Worm (Caenorhabditis elegans) whole organism, L3 larva: Measurements from ENCODE around the gene T06E4.7.

ENCODE experiments used
- R02D3.7 ChIP-seq: fragments of 150-350 bp; optimal IDR thresholded peaks from 2 replicates; lab custom pipeline; 2014; ENCODE audit warnings: missing biosample characterization, missing genetic modification characterization
- aly-2 ChIP-seq: fragments of 150-350 bp; optimal IDR thresholded peaks from 2 replicates; lab custom pipeline; 2014; ENCODE audit warnings: missing biosample characterization, missing genetic modification characterization
- ama-1 ChIP-seq: fragments of 150-350 bp; optimal IDR thresholded peaks from 2 replicates; lab custom pipeline; 2018
- ceh-16 ChIP-seq: sonication (generic microtip); optimal IDR thresholded peaks from 2 replicates; lab custom pipeline; 2017; ENCODE audit warnings: missing biosample characterization, missing genetic modification characterization
- ceh-82 ChIP-seq: fragments of 150-350 bp; optimal IDR thresholded peaks from 2 replicates; lab custom pipeline; 2014; ENCODE audit warnings: missing biosample characterization, missing genetic modification characterization
- daf-12 ChIP-seq: fragments of 150-350 bp; optimal IDR thresholded peaks from 2 replicates; lab custom pipeline; 2014; ENCODE audit warnings: missing biosample characterization, missing genetic modification reagents, missing genetic modification characterization
- egl-5 ChIP-seq: fragments of 150-350 bp; optimal IDR thresholded peaks from 2 replicates; lab custom pipeline; 2017; ENCODE audit warnings: missing biosample characterization, missing genetic modification reagents, missing genetic modification characterization, inconsistent platforms
- elt-1 ChIP-seq: fragments of 150-350 bp; optimal IDR thresholded peaks from 2 replicates; lab custom pipeline; 2014; ENCODE audit warnings: missing biosample characterization, missing genetic modification characterization
- elt-2 ChIP-seq: sonication (generic microtip); optimal IDR thresholded peaks from 2 replicates; lab custom pipeline; 2016; ENCODE audit warnings: missing genetic modification reagents, mild to moderate bottlenecking, missing genetic modification characterization, missing compliant biosample characterization
- elt-3 ChIP-seq, 3 experiments: fragments of 150-350 bp in 1 of 3; sonication (generic microtip) in 2 of 3; optimal IDR thresholded peaks; 2 replicates in 2 of 3; 4 replicates in 1 of 3; lab custom pipeline; 2014 to 2017; ENCODE audit warnings: missing biosample characterization in 3 of 3, missing genetic modification characterization in 3 of 3
- eor-1 ChIP-seq, 2 experiments: fragments of 150-350 bp; optimal IDR thresholded peaks; 2 replicates each; lab custom pipeline; 2014 to 2018; ENCODE audit warnings: missing biosample characterization in 2 of 2, missing genetic modification characterization in 2 of 2
- fkh-10 ChIP-seq: sonication (generic microtip); optimal IDR thresholded peaks from 2 replicates; lab custom pipeline; 2017; ENCODE audit warnings: missing biosample characterization, missing genetic modification reagents, missing genetic modification characterization
- fkh-2 ChIP-seq: fragments of 150-350 bp; optimal IDR thresholded peaks from 2 replicates; lab custom pipeline; 2014; ENCODE audit warnings: missing biosample characterization, missing genetic modification reagents, missing genetic modification characterization
- hmg-11 ChIP-seq: sonication (generic microtip); optimal IDR thresholded peaks from 2 replicates; lab custom pipeline; 2016; ENCODE audit warnings: missing genetic modification characterization, missing compliant biosample characterization
- jun-1 ChIP-seq: fragments of 150-350 bp; optimal IDR thresholded peaks from 2 replicates; lab custom pipeline; 2014; ENCODE audit warnings: missing biosample characterization, missing genetic modification reagents, missing genetic modification characterization
- lin-15B ChIP-seq: fragments of 150-350 bp; optimal IDR thresholded peaks from 2 replicates; lab custom pipeline; 2014; ENCODE audit warnings: missing biosample characterization, missing genetic modification characterization
- lin-39 ChIP-seq: fragments of 150-350 bp; optimal IDR thresholded peaks from 2 replicates; lab custom pipeline; 2018; ENCODE audit warnings: missing biosample characterization, missing genetic modification reagents, missing genetic modification characterization
- lsy-12 ChIP-seq: sonication (generic microtip); optimal IDR thresholded peaks from 2 replicates; lab custom pipeline; 2016; ENCODE audit warnings: mild to moderate bottlenecking, missing genetic modification characterization, missing compliant biosample characterization
- mdl-1 ChIP-seq: fragments of 150-350 bp; optimal IDR thresholded peaks from 2 replicates; lab custom pipeline; 2014; ENCODE audit warnings: missing biosample characterization, missing genetic modification characterization
- mml-1 ChIP-seq: fragments of 150-350 bp; sonication (generic microtip); optimal IDR thresholded peaks from 3 replicates; lab custom pipeline; 2014; ENCODE audit warnings: missing biosample characterization, missing genetic modification characterization
- nfya-1 ChIP-seq: sonication (generic microtip); optimal IDR thresholded peaks from 2 replicates; lab custom pipeline; 2017; ENCODE audit warnings: missing genetic modification characterization, mild to moderate bottlenecking, missing compliant biosample characterization, antibody characterized with exemption, moderate library complexity; ENCODE audit not compliant: insufficient read depth
- nhr-11 ChIP-seq: fragments of 150-350 bp; optimal IDR thresholded peaks from 2 replicates; lab custom pipeline; 2014; ENCODE audit warnings: missing biosample characterization, missing genetic modification characterization
- nhr-12 ChIP-seq: fragments of 150-350 bp; optimal IDR thresholded peaks from 2 replicates; lab custom pipeline; 2014; ENCODE audit warnings: missing biosample characterization, missing genetic modification characterization
- nhr-23 ChIP-seq: fragments of 150-350 bp; optimal IDR thresholded peaks from 2 replicates; lab custom pipeline; 2014; ENCODE audit warnings: missing biosample characterization, missing genetic modification reagents, missing genetic modification characterization
- nhr-237 ChIP-seq: fragments of 150-350 bp; optimal IDR thresholded peaks from 2 replicates; lab custom pipeline; 2014; ENCODE audit warnings: missing biosample characterization, missing genetic modification characterization
- nhr-25 ChIP-seq: sonication (generic microtip); optimal IDR thresholded peaks from 2 replicates; lab custom pipeline; 2017; ENCODE audit warnings: missing biosample characterization, missing genetic modification characterization
- nhr-43 ChIP-seq: sonication (generic microtip); optimal IDR thresholded peaks from 2 replicates; lab custom pipeline; 2016; ENCODE audit warnings: mild to moderate bottlenecking, missing genetic modification characterization, missing compliant biosample characterization; ENCODE audit not compliant: poor library complexity, severe bottlenecking
- nhr-76 ChIP-seq: fragments of 150-350 bp; sonication (generic microtip); optimal IDR thresholded peaks from 5 replicates; lab custom pipeline; 2014; ENCODE audit warnings: missing biosample characterization, missing genetic modification characterization
- nhr-77 ChIP-seq: fragments of 150-350 bp; optimal IDR thresholded peaks from 2 replicates; lab custom pipeline; 2014; ENCODE audit warnings: missing biosample characterization, missing genetic modification characterization
- pha-4 ChIP-seq: fragments of 150-350 bp; optimal IDR thresholded peaks from 2 replicates; lab custom pipeline; 2014; ENCODE audit warnings: missing biosample characterization, missing genetic modification reagents, missing genetic modification characterization
- pqm-1 ChIP-seq: fragments of 150-350 bp; optimal IDR thresholded peaks from 2 replicates; lab custom pipeline; 2017; ENCODE audit warnings: missing biosample characterization, missing genetic modification characterization, inconsistent platforms
- sea-2 ChIP-seq: fragments of 150-350 bp; sonication (generic microtip); optimal IDR thresholded peaks from 4 replicates; lab custom pipeline; 2014; ENCODE audit warnings: missing biosample characterization, missing genetic modification reagents, missing genetic modification characterization
- skn-1 ChIP-seq: fragments of 150-350 bp; optimal IDR thresholded peaks from 2 replicates; lab custom pipeline; 2014; ENCODE audit warnings: missing biosample characterization, missing genetic modification characterization
- snpc-4 ChIP-seq: fragments of 150-350 bp; optimal IDR thresholded peaks from 2 replicates; lab custom pipeline; 2014; ENCODE audit warnings: missing biosample characterization, missing genetic modification characterization
- tbx-2 ChIP-seq: sonication (generic microtip); optimal IDR thresholded peaks from 2 replicates; lab custom pipeline; 2016; ENCODE audit warnings: mild to moderate bottlenecking, missing genetic modification characterization, missing compliant biosample characterization
- unc-39 ChIP-seq: sonication (generic microtip); optimal IDR thresholded peaks from 4 replicates; lab custom pipeline; 2017; ENCODE audit warnings: missing biosample characterization, missing genetic modification characterization
- unc-62 ChIP-seq: fragments of 150-350 bp; sonication (generic microtip); optimal IDR thresholded peaks from 4 replicates; lab custom pipeline; 2014; ENCODE audit warnings: missing biosample characterization, missing genetic modification reagents, missing genetic modification characterization
- zag-1 ChIP-seq: fragments of 150-350 bp; optimal IDR thresholded peaks from 2 replicates; lab custom pipeline; 2014; ENCODE audit warnings: missing biosample characterization, missing genetic modification characterization

T06E4.7 gene

ce11 chrV:9654154-9654805 lies 28.1 kb downstream of the T06E4.7 start, which contains the start of gene cyp-29A4:
Gene cyp-29A4, plus strand, starts transcription at chrV:9654755.
- TF ChIP-seq nhr-76 (tag; lab: Kevin White, UChicago) (no peak), unc-62 (GFP tag; lab: Kevin White, UChicago) (no peak), unc-39 (no peak), ceh-82 (tag; lab: Kevin White, UChicago) (no peak), nhr-11 (tag; lab: Kevin White, UChicago) (no peak), skn-1 (tag; lab: Kevin White, UChicago) (no peak), egl-5 (tag; lab: Kevin White, UChicago) (no peak), tbx-2 (tag; lab: Kevin White, UChicago) (no peak), hmg-11 (tag; lab: Kevin White, UChicago) (no peak), elt-3 (tag; optimal IDR thresholded peaks at IDR 0.05; lab: Kevin White, UChicago) (peak; percentile 28 to 93 (median 71)), mdl-1 (tag; lab: Kevin White, UChicago) (no peak), snpc-4 (tag; lab: Kevin White, UChicago) (no peak), lin-15B (tag; lab: Kevin White, UChicago) (no peak), nhr-43 (tag; lab: Kevin White, UChicago) (peak; percentile 74), nhr-12 (tag; lab: Kevin White, UChicago) (no peak), elt-1 (tag; lab: Kevin White, UChicago) (no peak), nhr-23 (tag; lab: Kevin White, UChicago) (peak; percentile 73), mml-1 (tag; lab: Kevin White, UChicago) (no peak)

ce11 chrV:9661514-9661913 lies 35.3 kb downstream of the T06E4.7 start, which contains the start of gene pitr-4:
Gene pitr-4, minus strand, starts transcription at chrV:9661614.
- no peak for TF ChIP-seq pqm-1 (tag; lab: Kevin White, UChicago)
- no peak for TF ChIP-seq eor-1 (tag; optimal IDR thresholded peaks at IDR 0.05; lab: Kevin White, UChicago)
- TF ChIP-seq ceh-16, result no peak
- TF ChIP-seq egl-5 (tag; lab: Kevin White, UChicago), result no peak
- TF ChIP-seq unc-62 (GFP tag; lab: Kevin White, UChicago), result no peak
- TF ChIP-seq lin-39 (tag; lab: Kevin White, UChicago), result no peak
- TF ChIP-seq nhr-25 (tag; lab: Kevin White, UChicago), result no peak
- TF ChIP-seq aly-2 (tag; lab: Kevin White, UChicago), result no peak
- no peak for TF ChIP-seq nfya-1 (tag; lab: Kevin White, UChicago)
- no peak for TF ChIP-seq pha-4
- TF ChIP-seq lin-15B (tag; lab: Kevin White, UChicago), result no peak
- TF ChIP-seq nhr-23 (tag; lab: Kevin White, UChicago), result no peak
- no peak for TF ChIP-seq nhr-12 (tag; lab: Kevin White, UChicago)
- no peak for TF ChIP-seq ama-1 (lab: Kevin White, UChicago)
- TF ChIP-seq elt-2, result no peak
- no peak for TF ChIP-seq fkh-2
- TF ChIP-seq jun-1 (tag; lab: Kevin White, UChicago), result no peak
- TF ChIP-seq lsy-12 (tag; lab: Kevin White, UChicago), result no peak

ce11 chrV:9663948-9664347 lies 37.8 kb downstream of the T06E4.7 start:
- TF ChIP-seq sea-2 (GFP tag; lab: Kevin White, UChicago), result no peak
- TF ChIP-seq mdl-1 (tag; lab: Kevin White, UChicago), result no peak
- no peak for TF ChIP-seq R02D3.7 (tag; lab: Kevin White, UChicago)
- TF ChIP-seq nhr-237 (tag; lab: Kevin White, UChicago), result no peak
- no peak for TF ChIP-seq pqm-1 (tag; lab: Kevin White, UChicago)
- TF ChIP-seq nhr-25 (tag; lab: Kevin White, UChicago), result no peak
- TF ChIP-seq fkh-2, result no peak
- no peak for TF ChIP-seq nhr-77 (tag; lab: Kevin White, UChicago)
- no peak for TF ChIP-seq eor-1 (tag; optimal IDR thresholded peaks at IDR 0.05; lab: Kevin White, UChicago)

- TF ChIP-seq sea-2 (GFP tag; lab: Kevin White, UChicago) (no peak), fkh-10 (GFP tag; lab: Kevin White, UChicago) (peak; percentile 78), nhr-11 (tag; lab: Kevin White, UChicago) (no peak), lin-15B (tag; lab: Kevin White, UChicago) (peak; percentile 29), unc-62 (GFP tag; lab: Kevin White, UChicago) (no peak), zag-1 (tag; lab: Kevin White, UChicago) (no peak), aly-2 (tag; lab: Kevin White, UChicago) (no peak), nhr-12 (tag; lab: Kevin White, UChicago) (no peak), daf-12 (no peak), eor-1 (tag; optimal IDR thresholded peaks at IDR 0.05; lab: Kevin White, UChicago) (no peak), mdl-1 (tag; lab: Kevin White, UChicago) (peak; percentile 43), nfya-1 (tag; lab: Kevin White, UChicago) (peak; percentile 59), lin-39 (tag; lab: Kevin White, UChicago) (peak; percentile 74)
These were observed 38.4 kb downstream of the T06E4.7 start for ce11 chrV:9664620-9665019.
